Fruit fly (Drosophila melanogaster): ENCODE measurements around the gene corto.

The corto gene

dm6 chr3R:5052876-5053275, 34.0 kb downstream of the corto start:
- no peak for TF ChIP-seq CG5204 (GFP tag; optimal IDR thresholded peaks at IDR 0.05)
- no peak for TF ChIP-seq cnc (optimal IDR thresholded peaks at IDR 0.05)
- TF ChIP-seq CG11617 (GFP tag; optimal IDR thresholded peaks at IDR 0.05): no peak
- TF ChIP-seq CG7101 (tag; optimal IDR thresholded peaks at IDR 0.05): no peak
- no peak for TF ChIP-seq CG1620 (GFP tag; optimal IDR thresholded peaks at IDR 0.05)
- TF ChIP-seq CG12768 (GFP tag; optimal IDR thresholded peaks at IDR 0.05): no peak
- TF ChIP-seq toe (GFP tag; optimal IDR thresholded peaks at IDR 0.05): no peak
- no peak for TF ChIP-seq CG7045 (GFP tag; optimal IDR thresholded peaks at IDR 0.05)
- TF ChIP-seq cic (GFP tag; optimal IDR thresholded peaks at IDR 0.05): no peak
- TF ChIP-seq CG14711 (tag; optimal IDR thresholded peaks at IDR 0.05): no peak
- no peak for TF ChIP-seq bab1 (GFP tag; optimal IDR thresholded peaks at IDR 0.05)
- no peak for TF ChIP-seq Clk (GFP tag; optimal IDR thresholded peaks at IDR 0.05)

dm6 chr3R:5045104-5045503, 41.8 kb downstream of the corto start:
- TF ChIP-seq Crg-1 (GFP tag; optimal IDR thresholded peaks at IDR 0.05) (no peak), CG33017 (tag; optimal IDR thresholded peaks at IDR 0.05) (no peak), CG14711 (tag; optimal IDR thresholded peaks at IDR 0.05) (no peak), tj (GFP tag; optimal IDR thresholded peaks at IDR 0.05) (no peak), bab1 (GFP tag; optimal IDR thresholded peaks at IDR 0.05) (no peak), CG12768 (GFP tag; optimal IDR thresholded peaks at IDR 0.05) (no peak), pad (GFP tag; optimal IDR thresholded peaks at IDR 0.05) (no peak), CG7101 (tag; optimal IDR thresholded peaks at IDR 0.05) (no peak), CG11617 (GFP tag; optimal IDR thresholded peaks at IDR 0.05) (no peak), cic (GFP tag; optimal IDR thresholded peaks at IDR 0.05) (no peak), Hr96 (GFP tag; optimal IDR thresholded peaks at IDR 0.05) (no peak), toe (GFP tag; optimal IDR thresholded peaks at IDR 0.05) (no peak), Mnt (GFP tag; optimal IDR thresholded peaks at IDR 0.05) (no peak), ovo (GFP tag; optimal IDR thresholded peaks at IDR 0.05) (no peak)

- TF ChIP-seq CG1620 (GFP tag; optimal IDR thresholded peaks at IDR 0.05) (no peak), CG14711 (tag; optimal IDR thresholded peaks at IDR 0.05) (no peak), tj (GFP tag; optimal IDR thresholded peaks at IDR 0.05) (no peak), Mnt (GFP tag; optimal IDR thresholded peaks at IDR 0.05) (no peak), ovo (GFP tag; optimal IDR thresholded peaks at IDR 0.05) (no peak)
These were observed 42.9 kb downstream of the corto start for dm6 chr3R:5043966-5044365.

dm6 chr3R:5042958-5043712, 43.7 kb downstream of the corto start:
- peak; percentile 38 for TF ChIP-seq CG5204 (GFP tag; optimal IDR thresholded peaks at IDR 0.05)
- peak; percentile 30 for TF ChIP-seq CG12768 (GFP tag; optimal IDR thresholded peaks at IDR 0.05)
- TF ChIP-seq cic (GFP tag; optimal IDR thresholded peaks at IDR 0.05): peak; percentile 57
- TF ChIP-seq Mnt (GFP tag; optimal IDR thresholded peaks at IDR 0.05): no peak
- no peak for TF ChIP-seq bab1 (GFP tag; optimal IDR thresholded peaks at IDR 0.05)
- peak; percentile 52 for TF ChIP-seq Hr96 (GFP tag; optimal IDR thresholded peaks at IDR 0.05)
- TF ChIP-seq CG1620 (GFP tag; optimal IDR thresholded peaks at IDR 0.05): no peak
- no peak for TF ChIP-seq CG14711 (tag; optimal IDR thresholded peaks at IDR 0.05)
- peak; percentile 74 for TF ChIP-seq CG11617 (GFP tag; optimal IDR thresholded peaks at IDR 0.05)
- peak; percentile 87 for TF ChIP-seq CG7045 (GFP tag; optimal IDR thresholded peaks at IDR 0.05)
- peak; percentile 47 for TF ChIP-seq ovo (GFP tag; optimal IDR thresholded peaks at IDR 0.05)
- TF ChIP-seq toe (GFP tag; optimal IDR thresholded peaks at IDR 0.05): peak; percentile 20
- peak; percentile 50 for TF ChIP-seq Clk (GFP tag; optimal IDR thresholded peaks at IDR 0.05)
- no peak for TF ChIP-seq CG33017 (tag; optimal IDR thresholded peaks at IDR 0.05)
- peak; percentile 38 for TF ChIP-seq Crg-1 (GFP tag; optimal IDR thresholded peaks at IDR 0.05)
- TF ChIP-seq tj (GFP tag; optimal IDR thresholded peaks at IDR 0.05): peak; percentile 25
- peak; percentile 46 for TF ChIP-seq pad (GFP tag; optimal IDR thresholded peaks at IDR 0.05)
- no peak for TF ChIP-seq cnc (optimal IDR thresholded peaks at IDR 0.05)
- no peak for TF ChIP-seq kay (GFP tag; ENCODE audit: borderline replicate concordance)
- TF ChIP-seq CG7101 (tag; optimal IDR thresholded peaks at IDR 0.05): peak; percentile 3

dm6 chr3R:5042057-5042937, 44.6 kb downstream of the corto start:
- peak; percentile 83 for TF ChIP-seq kay (GFP tag; ENCODE audit: borderline replicate concordance)
- TF ChIP-seq cnc (optimal IDR thresholded peaks at IDR 0.05): no peak

dm6 chr3R:5041408-5041807, 45.5 kb downstream of the corto start:
- TF ChIP-seq toe (GFP tag; optimal IDR thresholded peaks at IDR 0.05) (no peak), CG1620 (GFP tag; optimal IDR thresholded peaks at IDR 0.05) (no peak), kay (GFP tag; ENCODE audit: borderline replicate concordance) (no peak), cic (GFP tag; optimal IDR thresholded peaks at IDR 0.05) (no peak), CG14711 (tag; optimal IDR thresholded peaks at IDR 0.05) (no peak), Crg-1 (GFP tag; optimal IDR thresholded peaks at IDR 0.05) (no peak), tj (GFP tag; optimal IDR thresholded peaks at IDR 0.05) (no peak), CG5204 (GFP tag; optimal IDR thresholded peaks at IDR 0.05) (no peak), bab1 (GFP tag; optimal IDR thresholded peaks at IDR 0.05) (no peak), Mnt (GFP tag; optimal IDR thresholded peaks at IDR 0.05) (no peak), CG12768 (GFP tag; optimal IDR thresholded peaks at IDR 0.05) (no peak), cnc (optimal IDR thresholded peaks at IDR 0.05) (no peak), CG7045 (GFP tag; optimal IDR thresholded peaks at IDR 0.05) (no peak), CG33017 (tag; optimal IDR thresholded peaks at IDR 0.05) (no peak), CG7101 (tag; optimal IDR thresholded peaks at IDR 0.05) (no peak), pad (GFP tag; optimal IDR thresholded peaks at IDR 0.05) (no peak)
